Fruit fly (Drosophila melanogaster): ENCODE data around the gene CG32817.

CG32817 gene

DNA sequence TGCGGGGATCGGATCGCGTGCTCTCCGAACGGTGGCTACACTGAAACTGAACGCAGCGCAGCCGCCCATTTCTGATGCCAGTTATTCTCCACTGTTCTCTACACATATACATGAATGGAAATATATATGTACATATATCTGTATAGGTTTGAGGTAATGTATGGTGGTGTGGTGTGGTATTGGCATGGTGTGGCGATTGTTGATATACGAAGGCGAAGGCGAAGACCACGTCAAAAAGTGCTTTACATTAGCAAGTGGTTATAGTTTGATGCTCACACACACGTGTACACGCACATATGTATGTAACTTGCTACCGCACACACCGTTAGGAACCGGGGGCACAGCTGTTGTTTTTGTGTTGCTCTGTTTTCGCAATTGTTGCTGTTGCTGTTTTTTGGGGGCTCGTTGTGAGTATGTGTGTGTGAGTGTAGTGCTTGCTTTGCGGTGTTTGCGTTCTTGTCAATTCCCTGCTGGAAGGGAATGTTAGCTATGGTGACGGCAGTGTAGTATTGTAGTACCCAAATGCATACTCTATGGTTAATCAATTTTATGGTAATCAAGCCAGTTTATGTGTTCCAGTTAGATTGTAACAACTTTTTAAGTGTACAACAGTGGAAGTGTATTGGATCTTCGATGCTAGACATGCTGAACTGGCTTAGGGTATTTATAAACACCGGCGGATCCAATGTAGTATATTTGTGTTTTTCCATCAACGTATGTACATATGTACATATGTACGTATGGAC lies 14.8 kb downstream of the CG32817 start, which contains the start of gene CG17896 (continued):
- peak; percentile 34 for TF ChIP-seq gfzf (GFP tag; optimal IDR thresholded peaks at IDR 0.05)
- TF ChIP-seq Neu2 (GFP tag; optimal IDR thresholded peaks at IDR 0.05; ENCODE audit: borderline replicate concordance): peak; percentile 93
- peak; percentile 91 for TF ChIP-seq run (tag; optimal IDR thresholded peaks at IDR 0.05)
- TF ChIP-seq CG31365 (tag; optimal IDR thresholded peaks at IDR 0.05): peak; percentile 91
- peak; percentile 79; the same call in 1 of the 2 replicates for TF ChIP-seq gt (GFP tag; IDR thresholded peaks at IDR 0.05)
- TF ChIP-seq sna (GFP tag; IDR thresholded peaks at IDR 0.05; ENCODE audit: partially characterized antibody): no peak
- TF ChIP-seq CG7372 (GFP tag; IDR thresholded peaks at IDR 0.05): peak; percentile 98
- peak; percentile 97 for TF ChIP-seq eyg (GFP tag; optimal IDR thresholded peaks at IDR 0.05)
- peak in 1 of 2 experiments; percentile 87 for TF ChIP-seq Eip74EF (GFP tag; optimal IDR thresholded peaks at IDR 0.05)
- TF ChIP-seq TFAM (GFP tag; optimal IDR thresholded peaks at IDR 0.05): peak; percentile 76
- TF ChIP-seq CG10147 (GFP tag; optimal IDR thresholded peaks at IDR 0.05): peak; percentile 98
- TF ChIP-seq CTCF (GFP tag; optimal IDR thresholded peaks at IDR 0.05): peak; percentile 43
- peak; percentile 92 for TF ChIP-seq ssp (GFP tag; IDR thresholded peaks at IDR 0.05)
- peak; percentile 99 for TF ChIP-seq CrebB (tag; optimal IDR thresholded peaks at IDR 0.05)
- no peak for TF ChIP-seq sc (optimal IDR thresholded peaks at IDR 0.05)
- TF ChIP-seq sc (GFP tag; optimal IDR thresholded peaks at IDR 0.05): peak; percentile 79
- TF ChIP-seq Antp (GFP tag; optimal IDR thresholded peaks at IDR 0.05): peak; percentile 99
- peak; percentile 98 for TF ChIP-seq CG9817 (tag; optimal IDR thresholded peaks at IDR 0.05)
- TF ChIP-seq Trl (optimal IDR thresholded peaks at IDR 0.05): peak in 1 of 2 experiments; percentile 46
- peak; percentile 99 for TF ChIP-seq Trl (GFP tag; optimal IDR thresholded peaks at IDR 0.05)
- peak; percentile 97 for TF ChIP-seq CG4730 (GFP tag; IDR thresholded peaks at IDR 0.05)
- peak; percentile 98 for TF ChIP-seq emc (GFP tag; optimal IDR thresholded peaks at IDR 0.05)
- TF ChIP-seq Atf6 (GFP tag; IDR thresholded peaks at IDR 0.05): peak; percentile 99
- TF ChIP-seq Atf-2 (GFP tag; optimal IDR thresholded peaks at IDR 0.05): peak; percentile 98
- peak; percentile 99 for TF ChIP-seq lmd (GFP tag; IDR thresholded peaks at IDR 0.05)
- TF ChIP-seq Blimp-1 (GFP tag; optimal IDR thresholded peaks at IDR 0.05): peak; percentile 92
- TF ChIP-seq slp2 (GFP tag; optimal IDR thresholded peaks at IDR 0.05): peak; percentile 97
- peak; percentile 99 for TF ChIP-seq CG11456 (GFP tag; IDR thresholded peaks at IDR 0.05)
- peak; percentile 98 for TF ChIP-seq luna (GFP tag; optimal IDR thresholded peaks at IDR 0.05)
- TF ChIP-seq Rx (GFP tag; IDR thresholded peaks at IDR 0.05): peak; percentile 97
- peak; percentile 72 for TF ChIP-seq trem (tag; optimal IDR thresholded peaks at IDR 0.05)
- peak; percentile 97 for TF ChIP-seq da (GFP tag; optimal IDR thresholded peaks at IDR 0.05)
- TF ChIP-seq vnd (GFP tag; IDR thresholded peaks at IDR 0.05; ENCODE audit: partially characterized antibody): no peak
- peak; percentile 99 for TF ChIP-seq CG7839 (tag; optimal IDR thresholded peaks at IDR 0.05)
- peak; percentile 91 for TF ChIP-seq tap (tag; optimal IDR thresholded peaks at IDR 0.05)
- peak; percentile 93 for TF ChIP-seq CG18262 (tag; optimal IDR thresholded peaks at IDR 0.05)
- TF ChIP-seq CG11696 (GFP tag; IDR thresholded peaks at IDR 0.05): peak; percentile 90
- peak; percentile 94 for TF ChIP-seq CG13123 (GFP tag; optimal IDR thresholded peaks at IDR 0.05)
- TF ChIP-seq stc (GFP tag; IDR thresholded peaks at IDR 0.05): peak; percentile 96
- peak; percentile 99 for TF ChIP-seq CHES-1-like (GFP tag; optimal IDR thresholded peaks at IDR 0.05)
- TF ChIP-seq fd64A (GFP tag; optimal IDR thresholded peaks at IDR 0.05): peak; percentile 89
- TF ChIP-seq sim (GFP tag; IDR thresholded peaks at IDR 0.05): peak; percentile 82
- TF ChIP-seq HmgZ (tag; optimal IDR thresholded peaks at IDR 0.05): peak; percentile 99
- peak; percentile 83 for TF ChIP-seq Jarid2 (GFP tag; optimal IDR thresholded peaks at IDR 0.05)
- no peak for TF ChIP-seq Hr39 (optimal IDR thresholded peaks at IDR 0.05)
- TF ChIP-seq CG12769 (tag; optimal IDR thresholded peaks at IDR 0.05): peak; percentile 100
- no peak for TF ChIP-seq CG15479 (GFP tag; optimal IDR thresholded peaks at IDR 0.05)
- peak; percentile 98 for TF ChIP-seq shn (GFP tag; optimal IDR thresholded peaks at IDR 0.05)
- TF ChIP-seq CG10274 (GFP tag; optimal IDR thresholded peaks at IDR 0.05): peak; percentile 94
- TF ChIP-seq CG8765 (GFP tag; IDR thresholded peaks at IDR 0.05): peak; percentile 95
- peak; percentile 90 for TF ChIP-seq dati (GFP tag; IDR thresholded peaks at IDR 0.05)

All from whole organism, embryonic.